Fruit fly (Drosophila melanogaster): ENCODE data around the gene CG7768.

CG7768 gene

dm6 chr3L:14220611-14221497 is 2.9 kb downstream of the CG7768 start:
- TF ChIP-seq Sin3A (optimal IDR thresholded peaks at IDR 0.05): no peak
- no peak for TF ChIP-seq insv (optimal IDR thresholded peaks at IDR 0.05)
- TF ChIP-seq ttk (optimal IDR thresholded peaks at IDR 0.05): no peak
- no peak for TF ChIP-seq psq (optimal IDR thresholded peaks at IDR 0.05)
- TF ChIP-seq Myc (optimal IDR thresholded peaks at IDR 0.05): no peak
- no peak for TF ChIP-seq h (optimal IDR thresholded peaks at IDR 0.05)

- no peak for TF ChIP-seq Myc (optimal IDR thresholded peaks at IDR 0.05)
- TF ChIP-seq h (optimal IDR thresholded peaks at IDR 0.05): no peak
- no peak for TF ChIP-seq Sin3A (optimal IDR thresholded peaks at IDR 0.05)
- TF ChIP-seq ttk (optimal IDR thresholded peaks at IDR 0.05): no peak
- TF ChIP-seq insv (optimal IDR thresholded peaks at IDR 0.05): no peak
- no peak for TF ChIP-seq psq (optimal IDR thresholded peaks at IDR 0.05)
Observed at dm6 chr3L:14222199-14222598, 4.2 kb downstream of the CG7768 start.

dm6 chr3L:14223450-14223849 is 5.4 kb downstream of the CG7768 start:
- TF ChIP-seq Myc (optimal IDR thresholded peaks at IDR 0.05): no peak
- no peak for TF ChIP-seq ttk (optimal IDR thresholded peaks at IDR 0.05)
- TF ChIP-seq Sin3A (optimal IDR thresholded peaks at IDR 0.05): no peak
- TF ChIP-seq h (optimal IDR thresholded peaks at IDR 0.05): no peak
- no peak for TF ChIP-seq insv (optimal IDR thresholded peaks at IDR 0.05)
- TF ChIP-seq psq (optimal IDR thresholded peaks at IDR 0.05): no peak

dm6 chr3L:14229069-14229468 is 11.1 kb downstream of the CG7768 start:
- TF ChIP-seq Sin3A (optimal IDR thresholded peaks at IDR 0.05): no peak

dm6 chr3L:14229481-14229880 is 11.5 kb downstream of the CG7768 start:
- TF ChIP-seq Myc (optimal IDR thresholded peaks at IDR 0.05): no peak

- TF ChIP-seq psq (optimal IDR thresholded peaks at IDR 0.05): no peak
- no peak for TF ChIP-seq h (optimal IDR thresholded peaks at IDR 0.05)
- no peak for TF ChIP-seq ttk (optimal IDR thresholded peaks at IDR 0.05)
- TF ChIP-seq Sin3A (optimal IDR thresholded peaks at IDR 0.05): no peak
- TF ChIP-seq insv (optimal IDR thresholded peaks at IDR 0.05): no peak
- no peak for TF ChIP-seq Myc (optimal IDR thresholded peaks at IDR 0.05)
Observed at dm6 chr3L:14233169-14233568, 15.2 kb downstream of the CG7768 start, which contains the start of gene CG7924. Gene CG7924, plus strand, starts transcription at chr3L:14233469.

dm6 chr3L:14235820-14236219 is 17.8 kb downstream of the CG7768 start, which contains the start of gene CG34244:
Gene CG34244, minus strand, starts transcription at chr3L:14235941.
- TF ChIP-seq h (optimal IDR thresholded peaks at IDR 0.05): no peak
- no peak for TF ChIP-seq psq (optimal IDR thresholded peaks at IDR 0.05)
- TF ChIP-seq ttk (optimal IDR thresholded peaks at IDR 0.05): no peak
- no peak for TF ChIP-seq insv (optimal IDR thresholded peaks at IDR 0.05)
- TF ChIP-seq Sin3A (optimal IDR thresholded peaks at IDR 0.05): no peak
- no peak for TF ChIP-seq Myc (optimal IDR thresholded peaks at IDR 0.05)

- TF ChIP-seq psq (optimal IDR thresholded peaks at IDR 0.05): no peak
- no peak for TF ChIP-seq insv (optimal IDR thresholded peaks at IDR 0.05)
- TF ChIP-seq ttk (optimal IDR thresholded peaks at IDR 0.05): no peak
- no peak for TF ChIP-seq Myc (optimal IDR thresholded peaks at IDR 0.05)
- no peak for TF ChIP-seq h (optimal IDR thresholded peaks at IDR 0.05)
- no peak for TF ChIP-seq Sin3A (optimal IDR thresholded peaks at IDR 0.05)
Observed at dm6 chr3L:14236335-14236734, 18.3 kb downstream of the CG7768 start, which contains the start of gene CG7906. Gene CG7906, plus strand, starts transcription at chr3L:14236635.

- TF ChIP-seq Sin3A (optimal IDR thresholded peaks at IDR 0.05) (no peak), ttk (optimal IDR thresholded peaks at IDR 0.05) (no peak), psq (optimal IDR thresholded peaks at IDR 0.05) (no peak), h (optimal IDR thresholded peaks at IDR 0.05) (no peak), Myc (optimal IDR thresholded peaks at IDR 0.05) (no peak), insv (optimal IDR thresholded peaks at IDR 0.05) (no peak)
Observed at dm6 chr3L:14239325-14239724, 21.3 kb downstream of the CG7768 start.

dm6 chr3L:14241065-14241464 is 23.1 kb downstream of the CG7768 start:
- TF ChIP-seq Sin3A (optimal IDR thresholded peaks at IDR 0.05) (no peak), Myc (optimal IDR thresholded peaks at IDR 0.05) (no peak), psq (optimal IDR thresholded peaks at IDR 0.05) (no peak), insv (optimal IDR thresholded peaks at IDR 0.05) (no peak), h (optimal IDR thresholded peaks at IDR 0.05) (no peak), ttk (optimal IDR thresholded peaks at IDR 0.05) (no peak)

dm6 chr3L:14253455-14253854 is 35.5 kb downstream of the CG7768 start:
- TF ChIP-seq insv (optimal IDR thresholded peaks at IDR 0.05): no peak
- no peak for TF ChIP-seq Myc (optimal IDR thresholded peaks at IDR 0.05)
- no peak for TF ChIP-seq ttk (optimal IDR thresholded peaks at IDR 0.05)

- no peak for TF ChIP-seq Sin3A (optimal IDR thresholded peaks at IDR 0.05)
- no peak for TF ChIP-seq h (optimal IDR thresholded peaks at IDR 0.05)
- TF ChIP-seq psq (optimal IDR thresholded peaks at IDR 0.05): no peak
- TF ChIP-seq Myc (optimal IDR thresholded peaks at IDR 0.05): no peak
- no peak for TF ChIP-seq ttk (optimal IDR thresholded peaks at IDR 0.05)
- no peak for TF ChIP-seq insv (optimal IDR thresholded peaks at IDR 0.05)
Observed at dm6 chr3L:14262770-14263169, 44.8 kb downstream of the CG7768 start.
